Worm (Caenorhabditis elegans) whole organism, L2 larva: ENCODE results near the gene R12B2.6.

Experiments used
- C34F6.9 ChIP-seq: fragments of 150-350 bp; optimal IDR thresholded peaks from 2 replicates; lab custom pipeline; 2014; ENCODE audit warnings: missing biosample characterization, missing genetic modification characterization
- F13H6.1 ChIP-seq: sonication (generic microtip); optimal IDR thresholded peaks from 2 replicates; lab custom pipeline; 2016; ENCODE audit warnings: missing genetic modification characterization, missing compliant biosample characterization
- R02D3.7 ChIP-seq: fragments of 150-350 bp; optimal IDR thresholded peaks from 2 replicates; lab custom pipeline; 2014; ENCODE audit warnings: missing biosample characterization, missing genetic modification characterization
- Y55F3AM.14 ChIP-seq: fragments of 200-800 bp; sonication (Bioruptor generic); optimal IDR thresholded peaks from 2 replicates; lab custom pipeline; 2018; ENCODE audit warnings: mild to moderate bottlenecking, missing genetic modification characterization, missing compliant biosample characterization
- ZK546.5 ChIP-seq: sonication (generic microtip); optimal IDR thresholded peaks from 2 replicates; lab custom pipeline; 2017; ENCODE audit warnings: missing biosample characterization, missing genetic modification characterization
- alr-1 ChIP-seq: fragments of 150-350 bp; optimal IDR thresholded peaks from 2 replicates; lab custom pipeline; 2014; ENCODE audit warnings: missing biosample characterization, missing genetic modification characterization
- aly-2 ChIP-seq: fragments of 150-350 bp; optimal IDR thresholded peaks from 2 replicates; lab custom pipeline; 2014; ENCODE audit warnings: missing biosample characterization, missing genetic modification characterization
- ama-1 ChIP-seq: fragments of 150-350 bp; optimal IDR thresholded peaks from 2 replicates; lab custom pipeline; 2018; ENCODE audit warnings: inconsistent platforms
- blmp-1 ChIP-seq: sonication (generic microtip); optimal IDR thresholded peaks from 2 replicates; lab custom pipeline; 2017; ENCODE audit warnings: missing genetic modification characterization, mild to moderate bottlenecking, missing compliant biosample characterization, antibody characterized with exemption, moderate library complexity; ENCODE audit not compliant: insufficient read depth
- ceh-16 ChIP-seq: fragments of 150-350 bp; optimal IDR thresholded peaks from 2 replicates; lab custom pipeline; 2014; ENCODE audit warnings: missing biosample characterization, missing genetic modification characterization
- ceh-82 ChIP-seq: fragments of 150-350 bp; optimal IDR thresholded peaks from 2 replicates; lab custom pipeline; 2014; ENCODE audit warnings: missing biosample characterization, missing genetic modification characterization
- crh-2 ChIP-seq: sonication (generic microtip); optimal IDR thresholded peaks from 2 replicates; lab custom pipeline; 2017; ENCODE audit warnings: missing biosample characterization, missing genetic modification characterization
- egl-27 ChIP-seq: sonication (generic microtip); optimal IDR thresholded peaks from 3 replicates; lab custom pipeline; 2017; ENCODE audit warnings: missing biosample characterization, missing genetic modification reagents, missing genetic modification characterization
- elt-1 ChIP-seq: fragments of 150-350 bp; optimal IDR thresholded peaks from 2 replicates; lab custom pipeline; 2014; ENCODE audit warnings: missing biosample characterization, missing genetic modification characterization
- elt-3 ChIP-seq: sonication (generic microtip); optimal IDR thresholded peaks from 2 replicates; lab custom pipeline; 2017; ENCODE audit warnings: missing biosample characterization, missing genetic modification characterization
- fos-1 ChIP-seq: fragments of 150-350 bp; optimal IDR thresholded peaks from 2 replicates; lab custom pipeline; 2014; ENCODE audit warnings: missing biosample characterization, missing genetic modification characterization
- gmeb-1 ChIP-seq: fragments of 150-350 bp; optimal IDR thresholded peaks from 2 replicates; lab custom pipeline; 2014; ENCODE audit warnings: missing biosample characterization, missing genetic modification characterization
- lin-11 ChIP-seq: fragments of 150-350 bp; sonication (generic microtip); optimal IDR thresholded peaks from 2 replicates; lab custom pipeline; 2014; ENCODE audit warnings: missing biosample characterization, missing genetic modification characterization, inconsistent platforms, mixed read lengths
- lin-13 ChIP-seq: fragments of 150-350 bp; optimal IDR thresholded peaks from 2 replicates; lab custom pipeline; 2014; ENCODE audit warnings: missing biosample characterization, missing genetic modification reagents, missing genetic modification characterization
- lin-39 ChIP-seq: fragments of 150-350 bp; optimal IDR thresholded peaks from 2 replicates; lab custom pipeline; 2014; ENCODE audit warnings: missing biosample characterization, missing genetic modification reagents, missing genetic modification characterization
- lsy-2 ChIP-seq, 2 experiments: fragments of 150-350 bp in 1 of 2; sonication (generic microtip) in 1 of 2; optimal IDR thresholded peaks; 2 replicates each; lab custom pipeline; 2014 to 2017; ENCODE audit warnings: missing biosample characterization in 2 of 2, missing genetic modification characterization in 2 of 2
- mab-5 ChIP-seq: fragments of 150-350 bp; optimal IDR thresholded peaks from 2 replicates; lab custom pipeline; 2014; ENCODE audit warnings: missing biosample characterization, missing genetic modification characterization
- mbf-1 ChIP-seq: sonication (generic microtip); optimal IDR thresholded peaks from 2 replicates; lab custom pipeline; 2017; ENCODE audit warnings: missing biosample characterization, missing genetic modification characterization
- mdl-1 ChIP-seq, 2 experiments: fragments of 150-350 bp in 1 of 2; sonication (generic microtip) in 1 of 2; optimal IDR thresholded peaks; 2 replicates each; lab custom pipeline; 2017; ENCODE audit warnings: missing biosample characterization in 2 of 2, missing genetic modification characterization in 2 of 2
- nhr-10 ChIP-seq: sonication (generic microtip); optimal IDR thresholded peaks from 2 replicates; lab custom pipeline; 2017; ENCODE audit warnings: missing biosample characterization, missing genetic modification characterization
- nhr-11 ChIP-seq: fragments of 150-350 bp; optimal IDR thresholded peaks from 2 replicates; lab custom pipeline; 2014; ENCODE audit warnings: missing biosample characterization, missing genetic modification characterization
- nhr-12 ChIP-seq: fragments of 150-350 bp; optimal IDR thresholded peaks from 2 replicates; lab custom pipeline; 2014; ENCODE audit warnings: missing biosample characterization, missing genetic modification characterization
- nhr-129 ChIP-seq: fragments of 150-350 bp; optimal IDR thresholded peaks from 2 replicates; lab custom pipeline; 2014; ENCODE audit warnings: missing biosample characterization, missing genetic modification characterization
- nhr-21 ChIP-seq: fragments of 150-350 bp; optimal IDR thresholded peaks from 2 replicates; lab custom pipeline; 2014; ENCODE audit warnings: missing biosample characterization, missing genetic modification characterization
- nhr-23 ChIP-seq: fragments of 150-350 bp; optimal IDR thresholded peaks from 2 replicates; lab custom pipeline; 2014; ENCODE audit warnings: missing biosample characterization, missing genetic modification reagents, missing genetic modification characterization
- nhr-237 ChIP-seq: fragments of 150-350 bp; optimal IDR thresholded peaks from 2 replicates; lab custom pipeline; 2014; ENCODE audit warnings: missing biosample characterization, missing genetic modification characterization
- nhr-25 ChIP-seq: fragments of 150-350 bp; sonication (generic microtip); optimal IDR thresholded peaks from 3 replicates; lab custom pipeline; 2014; ENCODE audit warnings: missing biosample characterization, missing genetic modification characterization
- nhr-6 ChIP-seq: fragments of 150-350 bp; optimal IDR thresholded peaks from 2 replicates; lab custom pipeline; 2014; ENCODE audit warnings: missing biosample characterization, missing genetic modification characterization
- nhr-77 ChIP-seq: fragments of 150-350 bp; optimal IDR thresholded peaks from 2 replicates; lab custom pipeline; 2014; ENCODE audit warnings: missing biosample characterization, missing genetic modification characterization
- peb-1 ChIP-seq: fragments of 150-350 bp; optimal IDR thresholded peaks from 2 replicates; lab custom pipeline; 2014; ENCODE audit warnings: missing biosample characterization, missing genetic modification characterization
- skn-1 ChIP-seq: sonication (generic microtip); optimal IDR thresholded peaks from 2 replicates; lab custom pipeline; 2017; ENCODE audit warnings: missing biosample characterization, missing genetic modification characterization
- sma-3 ChIP-seq: sonication (generic microtip); optimal IDR thresholded peaks from 2 replicates; lab custom pipeline; 2016; ENCODE audit warnings: missing genetic modification reagents, missing genetic modification characterization, missing compliant biosample characterization
- sma-9 ChIP-seq, 2 experiments: fragments of 150-350 bp in 1 of 2; sonication (generic microtip) in 1 of 2; optimal IDR thresholded peaks; 2 replicates each; lab custom pipeline; 2014 to 2016; ENCODE audit warnings: missing genetic modification characterization in 2 of 2, mild to moderate bottlenecking in 1 of 2, missing biosample characterization in 1 of 2, missing compliant biosample characterization in 1 of 2, missing genetic modification reagents in 1 of 2, moderate library complexity in 1 of 2
- snpc-4 ChIP-seq: fragments of 150-350 bp; optimal IDR thresholded peaks from 2 replicates; lab custom pipeline; 2014; ENCODE audit warnings: missing biosample characterization, missing genetic modification characterization
- unc-55 ChIP-seq: fragments of 150-350 bp; sonication (generic microtip); optimal IDR thresholded peaks from 3 replicates; lab custom pipeline; 2014; ENCODE audit warnings: missing biosample characterization, missing genetic modification reagents, missing genetic modification characterization
- unc-62 ChIP-seq: fragments of 150-350 bp; optimal IDR thresholded peaks from 2 replicates; lab custom pipeline; 2014; ENCODE audit warnings: missing biosample characterization, missing genetic modification reagents, missing genetic modification characterization
- zag-1 ChIP-seq: fragments of 150-350 bp; optimal IDR thresholded peaks from 2 replicates; lab custom pipeline; 2014; ENCODE audit warnings: missing biosample characterization, missing genetic modification characterization
- ztf-1 ChIP-seq: fragments of 200-800 bp; sonication (Bioruptor generic); conservative IDR thresholded peaks from 2 replicates; pipeline ENCODE4 v1.3.6; 2022; ENCODE audit warnings: missing genetic modification characterization, missing compliant biosample characterization
- ztf-11 ChIP-seq: sonication (generic microtip); optimal IDR thresholded peaks from 2 replicates; lab custom pipeline; 2017; ENCODE audit warnings: missing biosample characterization, missing genetic modification characterization
- ztf-4 ChIP-seq: fragments of 150-350 bp; optimal IDR thresholded peaks from 2 replicates; lab custom pipeline; 2014; ENCODE audit warnings: missing biosample characterization, missing genetic modification characterization

The R12B2.6 gene

DNA sequence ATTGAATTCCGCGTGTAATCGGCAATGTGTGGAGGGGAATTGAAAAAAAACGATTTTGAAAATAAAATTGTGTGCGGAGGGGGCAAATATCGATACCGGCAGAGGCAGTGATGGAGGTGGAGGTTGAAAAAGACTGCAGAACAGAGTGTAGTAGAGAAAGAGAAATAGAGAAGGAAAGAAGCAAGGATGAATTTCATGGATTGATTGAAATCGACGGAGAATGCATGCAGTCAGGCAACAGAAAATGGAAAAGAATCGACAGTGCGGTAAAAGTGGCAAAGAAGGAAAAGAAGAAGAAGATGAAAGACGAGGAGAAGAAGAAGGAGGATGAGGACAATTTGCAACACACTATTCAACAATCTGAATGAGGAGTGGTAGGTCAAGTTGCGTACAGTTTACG lies 2.9 kb upstream of the R12B2.6 start, which contains the start of gene W04D12.1:
TSS of gene W04D12.1 (plus strand) at position 111 of the 400 bp plus-strand sequence.
- TF ChIP-seq blmp-1 (peak; percentile 3), crh-2 (no peak), ama-1 (peak; percentile 14), egl-27 (tag; lab: Kevin White, UChicago) (peak; percentile 23), lin-11 (no peak), nhr-25 (tag; lab: Kevin White, UChicago) (peak; percentile 2), sma-9 (GFP tag; optimal IDR thresholded peaks at IDR 0.05; lab: Kevin White, UChicago) (peak; percentile 17), sma-9 (tag; optimal IDR thresholded peaks at IDR 0.05; lab: Kevin White, UChicago) (no peak), mdl-1 (tag; optimal IDR thresholded peaks at IDR 0.05; lab: Kevin White, UChicago) (no peak), gmeb-1 (tag; lab: Kevin White, UChicago) (peak; percentile 35), C34F6.9 (tag; lab: Kevin White, UChicago) (peak; percentile 18), R02D3.7 (tag; lab: Kevin White, UChicago) (no peak)

DNA sequence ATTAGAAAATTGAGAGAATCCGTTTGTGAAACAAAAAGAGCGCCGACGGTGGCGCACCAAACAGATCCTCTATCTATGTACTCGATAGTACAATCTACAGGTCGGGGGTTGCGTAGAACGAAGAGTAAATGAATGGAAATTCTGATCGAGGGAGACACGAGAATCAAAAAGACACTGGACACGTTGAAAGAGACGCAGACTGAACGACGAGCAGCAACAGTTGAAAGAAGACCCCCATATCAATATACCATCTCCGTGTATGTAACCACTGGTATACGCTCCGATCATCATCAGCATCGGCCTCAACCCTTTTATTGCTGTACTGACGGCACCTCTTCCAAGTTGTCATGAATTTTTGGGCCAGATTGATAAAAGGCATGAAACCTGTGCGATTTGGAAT lies 2.3 kb upstream of the R12B2.6 start:
- TF ChIP-seq nhr-25 (tag; lab: Kevin White, UChicago) (peak; percentile 5), snpc-4 (tag; lab: Kevin White, UChicago) (no peak), elt-1 (peak; percentile 79), nhr-11 (tag; lab: Kevin White, UChicago) (no peak), ceh-16 (tag; lab: Kevin White, UChicago) (peak; percentile 29), Y55F3AM.14 (GFP tag; lab: Kevin White, UChicago) (no peak), nhr-129 (tag; lab: Kevin White, UChicago) (peak; percentile 9), C34F6.9 (tag; lab: Kevin White, UChicago) (no peak), sma-9 (GFP tag; optimal IDR thresholded peaks at IDR 0.05; lab: Kevin White, UChicago) (peak; percentile 55), sma-9 (tag; optimal IDR thresholded peaks at IDR 0.05; lab: Kevin White, UChicago) (no peak), fos-1 (tag; lab: Kevin White, UChicago) (no peak), crh-2 (peak; percentile 21)

DNA sequence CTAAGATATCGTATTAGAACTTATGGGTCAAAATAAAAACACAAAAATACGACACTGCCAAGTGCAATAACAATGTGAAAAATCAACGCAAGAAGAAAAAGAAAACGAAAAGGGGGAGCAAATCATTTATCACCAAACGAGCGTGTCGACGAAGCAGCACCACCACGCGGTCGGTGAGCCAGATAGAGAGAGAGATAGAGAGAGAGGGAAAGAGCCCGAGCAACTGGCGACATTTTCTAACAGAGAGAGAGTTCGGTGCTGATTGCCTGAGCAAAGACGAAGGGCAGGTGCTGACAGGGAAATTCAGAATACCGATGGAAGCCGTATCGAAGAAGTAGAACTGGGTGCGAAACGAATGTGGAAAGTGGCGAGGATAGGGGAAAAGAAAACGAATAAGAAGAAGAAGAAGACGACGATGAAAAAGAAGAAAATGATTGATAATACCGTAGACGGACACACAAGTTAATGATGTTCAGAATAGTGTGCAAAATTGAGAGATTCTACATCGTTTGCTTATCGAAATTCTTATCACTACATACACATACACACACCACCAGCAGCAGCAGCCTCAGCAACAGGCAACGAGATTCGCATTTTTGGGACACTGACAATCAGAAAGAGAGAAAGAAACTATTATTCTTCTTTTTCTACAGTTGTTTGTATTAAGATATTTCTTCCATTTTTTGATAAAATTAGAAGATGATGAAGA lies 1.4 kb upstream of the R12B2.6 start:
- peak; percentile 39 for TF ChIP-seq sma-3
- TF ChIP-seq nhr-11 (tag; lab: Kevin White, UChicago), result no peak
- TF ChIP-seq elt-3 (tag; lab: Kevin White, UChicago), result no peak
- no peak for TF ChIP-seq lsy-2 (tag; optimal IDR thresholded peaks at IDR 0.05; lab: Kevin White, UChicago)
- TF ChIP-seq ama-1, result no peak
- TF ChIP-seq ztf-11 (tag; lab: Kevin White, UChicago), result no peak
- TF ChIP-seq ceh-82 (tag; lab: Kevin White, UChicago), result no peak
- no peak for TF ChIP-seq nhr-6 (tag; lab: Kevin White, UChicago)
- no peak for TF ChIP-seq gmeb-1 (tag; lab: Kevin White, UChicago)
- TF ChIP-seq unc-55, result no peak
- no peak for TF ChIP-seq mab-5 (tag; lab: Kevin White, UChicago)
- TF ChIP-seq egl-27 (tag; lab: Kevin White, UChicago), result no peak
- peak; percentile 38 for TF ChIP-seq nhr-129 (tag; lab: Kevin White, UChicago)
- TF ChIP-seq zag-1, result no peak
- no peak for TF ChIP-seq ZK546.5 (tag; lab: Kevin White, UChicago)
- no peak for TF ChIP-seq mbf-1 (tag; lab: Kevin White, UChicago)
- no peak for TF ChIP-seq nhr-23
- TF ChIP-seq ztf-4 (tag; lab: Kevin White, UChicago), result peak; percentile 50
- no peak for TF ChIP-seq lin-11
- TF ChIP-seq nhr-10, result no peak
- no peak for TF ChIP-seq C34F6.9 (tag; lab: Kevin White, UChicago)
- no peak for TF ChIP-seq elt-1
- TF ChIP-seq aly-2 (tag; lab: Kevin White, UChicago), result no peak
- no peak for TF ChIP-seq peb-1
- TF ChIP-seq Y55F3AM.14 (GFP tag; lab: Kevin White, UChicago), result no peak
- no peak for TF ChIP-seq nhr-25 (tag; lab: Kevin White, UChicago)
- TF ChIP-seq fos-1 (tag; lab: Kevin White, UChicago), result peak; percentile 85
- no peak for TF ChIP-seq skn-1
- no peak for TF ChIP-seq ztf-1
- TF ChIP-seq unc-62, result no peak
- no peak for TF ChIP-seq nhr-237
- no peak for TF ChIP-seq lin-39 (tag; lab: Kevin White, UChicago)
- peak; percentile 48 for TF ChIP-seq sma-9 (GFP tag; optimal IDR thresholded peaks at IDR 0.05; lab: Kevin White, UChicago)
- TF ChIP-seq sma-9 (tag; optimal IDR thresholded peaks at IDR 0.05; lab: Kevin White, UChicago), result no peak
- TF ChIP-seq crh-2, result peak; percentile 57
- no peak for TF ChIP-seq alr-1 (tag; lab: Kevin White, UChicago)
- TF ChIP-seq nhr-21, result peak; percentile 52
- TF ChIP-seq nhr-12, result no peak
- TF ChIP-seq F13H6.1 (tag; lab: Kevin White, UChicago), result peak; percentile 23
- no peak for TF ChIP-seq nhr-77 (tag; lab: Kevin White, UChicago)
- no peak for TF ChIP-seq lin-13 (GFP tag; lab: Kevin White, UChicago)
- no peak for TF ChIP-seq ceh-16 (tag; lab: Kevin White, UChicago)
- peak; percentile 37 for TF ChIP-seq blmp-1
- TF ChIP-seq snpc-4 (tag; lab: Kevin White, UChicago), result no peak
